Worm (Caenorhabditis elegans) whole organism, young adult: ENCODE data around the gene C07H4.1.

Experiments used
- F10E7.11 ChIP-seq: sonication (generic microtip); optimal IDR thresholded peaks from 2 replicates; lab custom pipeline; 2017; ENCODE audit warnings: mild to moderate bottlenecking, missing genetic modification characterization, moderate library complexity, missing compliant biosample characterization
- F37B4.10 ChIP-seq: fragments of 200-800 bp; sonication (Bioruptor generic); IDR thresholded peaks from 2 replicates; pipeline ENCODE4 v1.3.6; 2022; ENCODE audit warnings: missing genetic modification characterization, missing compliant biosample characterization
- F39B2.1 ChIP-seq: fragments of 200-800 bp; sonication (Bioruptor generic); IDR thresholded peaks from 2 replicates; pipeline ENCODE4 v1.3.6; 2022; ENCODE audit warnings: missing genetic modification reagents, missing genetic modification characterization, missing compliant biosample characterization
- F52B5.7 ChIP-seq: sonication (generic microtip); optimal IDR thresholded peaks from 2 replicates; lab custom pipeline; 2016; ENCODE audit warnings: mild to moderate bottlenecking, missing genetic modification characterization, missing compliant biosample characterization
- F57A8.1 ChIP-seq: fragments of 200-800 bp; sonication (Bioruptor generic); optimal IDR thresholded peaks from 2 replicates; lab custom pipeline; 2018; ENCODE audit warnings: mild to moderate bottlenecking, missing genetic modification characterization, moderate library complexity, missing compliant biosample characterization
- K12H6.12 ChIP-seq: fragments of 200-800 bp; sonication (Bioruptor generic); optimal IDR thresholded peaks from 2 replicates; lab custom pipeline; 2018; ENCODE audit warnings: mild to moderate bottlenecking, missing genetic modification characterization, missing compliant biosample characterization
- Y53G8AR.9 ChIP-seq: fragments of 200-800 bp; sonication (Bioruptor generic); conservative IDR thresholded peaks from 2 replicates; pipeline ENCODE4 v1.3.6; 2022; ENCODE audit warnings: missing genetic modification reagents, missing genetic modification characterization, missing compliant biosample characterization
- ZK185.1 ChIP-seq: sonication (generic microtip); optimal IDR thresholded peaks from 2 replicates; lab custom pipeline; 2016; ENCODE audit warnings: mild to moderate bottlenecking, missing genetic modification characterization, missing compliant biosample characterization; ENCODE audit not compliant: poor library complexity, severe bottlenecking
- aptf-2 ChIP-seq: fragments of 200-800 bp; sonication (Bioruptor generic); conservative IDR thresholded peaks from 2 replicates; pipeline ENCODE4 v1.3.6; 2022; ENCODE audit warnings: missing genetic modification reagents, missing genetic modification characterization, missing compliant biosample characterization
- aptf-3 ChIP-seq: fragments of 200-800 bp; sonication (Bioruptor generic); IDR thresholded peaks from 2 replicates; pipeline ENCODE4 v1.3.6; 2022; ENCODE audit warnings: missing genetic modification characterization, missing compliant biosample characterization
- bed-2 ChIP-seq: fragments of 200-800 bp; sonication (Bioruptor generic); IDR thresholded peaks from 2 replicates; pipeline ENCODE4 v1.3.6; 2022; ENCODE audit warnings: missing genetic modification reagents, missing genetic modification characterization, missing compliant biosample characterization
- cebp-1 ChIP-seq, 2 experiments: fragments of 200-800 bp in 1 of 2; sonication (Bioruptor generic) in 1 of 2; sonication (generic microtip) in 1 of 2; IDR thresholded peaks in 1 of 2; optimal IDR thresholded peaks in 1 of 2; 2 replicates each; pipeline versions ENCODE4 v1.3.6 to Lab custom; 2017 to 2022; ENCODE audit warnings: missing compliant biosample characterization in 2 of 2, missing genetic modification characterization in 2 of 2, mild to moderate bottlenecking in 1 of 2, missing genetic modification reagents in 1 of 2, moderate library complexity in 1 of 2
- ceh-27 ChIP-seq: fragments of 200-800 bp; sonication (Bioruptor generic); optimal IDR thresholded peaks from 2 replicates; lab custom pipeline; 2018; ENCODE audit warnings: mild to moderate bottlenecking, missing genetic modification characterization, moderate library complexity, missing compliant biosample characterization
- dox-1 ChIP-seq: fragments of 200-800 bp; sonication (Bioruptor generic); IDR thresholded peaks from 2 replicates; pipeline ENCODE4 v1.3.6; 2022; ENCODE audit warnings: missing genetic modification reagents, missing genetic modification characterization, missing compliant biosample characterization
- ets-4 ChIP-seq: fragments of 200-800 bp; sonication (Bioruptor generic); optimal IDR thresholded peaks from 2 replicates; lab custom pipeline; 2018; ENCODE audit warnings: mild to moderate bottlenecking, missing genetic modification characterization, missing compliant biosample characterization
- fkh-3 ChIP-seq: sonication (generic microtip); optimal IDR thresholded peaks from 2 replicates; lab custom pipeline; 2016; ENCODE audit warnings: mild to moderate bottlenecking, missing genetic modification characterization, missing compliant biosample characterization
- hmg-1.2 ChIP-seq: fragments of 200-800 bp; sonication (Bioruptor generic); IDR thresholded peaks from 2 replicates; pipeline ENCODE4 v1.3.6; 2022; ENCODE audit warnings: missing genetic modification reagents, missing genetic modification characterization, missing compliant biosample characterization
- hrde-1 ChIP-seq: sonication (generic microtip); optimal IDR thresholded peaks from 2 replicates; lab custom pipeline; 2016; ENCODE audit warnings: missing genetic modification characterization, mild to moderate bottlenecking, missing compliant biosample characterization, moderate library complexity, missing genotype, missing genetic modification reagents, borderline replicate concordance
- lin-26 ChIP-seq: fragments of 200-800 bp; sonication (Bioruptor generic); IDR thresholded peaks from 2 replicates; pipeline ENCODE4 v1.3.6; 2022; ENCODE audit warnings: missing genetic modification reagents, missing genetic modification characterization, missing compliant biosample characterization
- lin-40 ChIP-seq: sonication (generic microtip); optimal IDR thresholded peaks from 2 replicates; lab custom pipeline; 2016; ENCODE audit warnings: missing genetic modification characterization, mild to moderate bottlenecking, missing compliant biosample characterization, missing genotype, missing genetic modification reagents
- lsy-27 ChIP-seq: sonication (generic microtip); optimal IDR thresholded peaks from 2 replicates; lab custom pipeline; 2017; ENCODE audit warnings: missing genetic modification characterization, mild to moderate bottlenecking, missing compliant biosample characterization, antibody characterized with exemption, missing genotype, borderline replicate concordance; ENCODE audit not compliant: insufficient read depth
- madf-3 ChIP-seq: fragments of 200-800 bp; sonication (Bioruptor generic); IDR thresholded peaks from 2 replicates; pipeline ENCODE4 v1.3.6; 2022; ENCODE audit warnings: missing genetic modification reagents, missing genetic modification characterization, missing compliant biosample characterization
- mes-4 ChIP-seq: sonication (generic microtip); optimal IDR thresholded peaks from 2 replicates; lab custom pipeline; 2016; ENCODE audit warnings: missing genotype, missing genetic modification characterization, missing compliant biosample characterization
- nhr-120 ChIP-seq: fragments of 200-800 bp; sonication (Bioruptor generic); IDR thresholded peaks from 2 replicates; pipeline ENCODE4 v1.3.6; 2022; ENCODE audit warnings: missing genetic modification characterization, missing compliant biosample characterization
- nhr-27 ChIP-seq: fragments of 200-800 bp; sonication (Bioruptor generic); optimal IDR thresholded peaks from 2 replicates; lab custom pipeline; 2018; ENCODE audit warnings: mild to moderate bottlenecking, missing genetic modification characterization, moderate library complexity, missing compliant biosample characterization
- nhr-80 ChIP-seq: sonication (generic microtip); optimal IDR thresholded peaks from 2 replicates; lab custom pipeline; 2016; ENCODE audit warnings: missing genetic modification characterization, missing compliant biosample characterization
- nhr-90 ChIP-seq: sonication (generic microtip); optimal IDR thresholded peaks from 2 replicates; lab custom pipeline; 2016; ENCODE audit warnings: missing genotype, mild to moderate bottlenecking, missing genetic modification characterization, missing compliant biosample characterization
- rcor-1 ChIP-seq: fragments of 200-800 bp; sonication (Bioruptor generic); IDR thresholded peaks from 2 replicates; pipeline ENCODE4 v1.3.6; 2022; ENCODE audit warnings: missing genetic modification reagents, missing genetic modification characterization, missing compliant biosample characterization
- repo-1 ChIP-seq: sonication (generic microtip); optimal IDR thresholded peaks from 2 replicates; lab custom pipeline; 2017; ENCODE audit warnings: mild to moderate bottlenecking, missing genetic modification characterization, missing compliant biosample characterization
- sea-2 ChIP-seq: fragments of 200-800 bp; sonication (Bioruptor generic); IDR thresholded peaks from 2 replicates; pipeline ENCODE4 v1.3.6; 2022; ENCODE audit warnings: missing genetic modification characterization, missing compliant biosample characterization
- snpc-1.1 ChIP-seq: sonication (generic microtip); optimal IDR thresholded peaks from 2 replicates; lab custom pipeline; 2017; ENCODE audit warnings: missing genetic modification characterization, mild to moderate bottlenecking, missing compliant biosample characterization, antibody characterized with exemption, moderate library complexity, missing genotype, missing genetic modification reagents; ENCODE audit not compliant: insufficient read depth
- snpc-4 ChIP-seq, 5 experiments: fragments of 150-350 bp in 1 of 5; sonication (generic microtip) in 4 of 5; optimal IDR thresholded peaks; 2 replicates each; lab custom pipeline; 2014 to 2018; ENCODE audit warnings: missing genetic modification characterization in 5 of 5, missing biosample characterization in 3 of 5, antibody characterized with exemption in 2 of 5, mild to moderate bottlenecking in 2 of 5, missing compliant biosample characterization in 2 of 5, missing genotype in 2 of 5, moderate library complexity in 2 of 5, missing genetic modification reagents in 1 of 5
- tbx-9 ChIP-seq: sonication (generic microtip); optimal IDR thresholded peaks from 2 replicates; lab custom pipeline; 2016; ENCODE audit warnings: borderline replicate concordance, missing genetic modification characterization, inconsistent platforms, missing compliant biosample characterization
- unc-62 ChIP-seq: fragments of 150-350 bp; optimal IDR thresholded peaks from 2 replicates; lab custom pipeline; 2014; ENCODE audit warnings: missing biosample characterization, missing genetic modification reagents, missing genetic modification characterization
- xnd-1 ChIP-seq: sonication (generic microtip); optimal IDR thresholded peaks from 2 replicates; lab custom pipeline; 2016; ENCODE audit warnings: missing genotype, missing genetic modification reagents, missing genetic modification characterization, missing compliant biosample characterization
- zim-3 ChIP-seq: sonication (generic microtip); optimal IDR thresholded peaks from 2 replicates; lab custom pipeline; 2017; ENCODE audit warnings: mild to moderate bottlenecking, missing genetic modification characterization, moderate library complexity, missing compliant biosample characterization
- ztf-18 ChIP-seq: sonication (generic microtip); optimal IDR thresholded peaks from 2 replicates; lab custom pipeline; 2016; ENCODE audit warnings: missing genotype, mild to moderate bottlenecking, missing genetic modification characterization, missing compliant biosample characterization
- ztf-25 ChIP-seq: fragments of 200-800 bp; sonication (Bioruptor generic); IDR thresholded peaks from 2 replicates; pipeline ENCODE4 v1.3.6; 2022; ENCODE audit warnings: missing genetic modification reagents, missing genetic modification characterization, missing compliant biosample characterization
- ztf-26 ChIP-seq: sonication (generic microtip); optimal IDR thresholded peaks from 2 replicates; lab custom pipeline; 2017; ENCODE audit warnings: missing genetic modification characterization, missing compliant biosample characterization
- ztf-28 ChIP-seq: fragments of 200-800 bp; sonication (Bioruptor generic); IDR thresholded peaks from 2 replicates; pipeline ENCODE4 v1.3.6; 2022; ENCODE audit warnings: missing genetic modification reagents, missing genetic modification characterization, missing compliant biosample characterization
- ztf-3 ChIP-seq: fragments of 200-800 bp; sonication (Bioruptor generic); optimal IDR thresholded peaks from 2 replicates; lab custom pipeline; 2018; ENCODE audit warnings: mild to moderate bottlenecking, missing genetic modification characterization, missing compliant biosample characterization

The C07H4.1 gene

ce11 chrII:9061557-9062183 lies 31.8 kb downstream of the C07H4.1 start (continued):
- TF ChIP-seq ceh-27, result peak; percentile 64
- TF ChIP-seq snpc-4 (GFP tag; optimal IDR thresholded peaks at IDR 0.05; lab: Kevin White, UChicago), result no peak
- peak; percentile 5 to 55 (median 36) for TF ChIP-seq snpc-4 (tag; optimal IDR thresholded peaks at IDR 0.05; lab: Kevin White, UChicago)
- 0 out of 2 replicates have a peak, but pooled peaks have one; percentile 28 for TF ChIP-seq cebp-1 (GFP tag; IDR thresholded peaks at IDR 0.05; lab: Robert Waterston, UW)
- peak; percentile 78 for TF ChIP-seq cebp-1 (tag; optimal IDR thresholded peaks at IDR 0.05; lab: Kevin White, UChicago)
- no peak for TF ChIP-seq unc-62 (GFP tag; lab: Kevin White, UChicago)
- TF ChIP-seq xnd-1 (tag; lab: Kevin White, UChicago), result no peak
- TF ChIP-seq nhr-80 (tag; lab: Kevin White, UChicago), result peak; percentile 74
- TF ChIP-seq rcor-1 (GFP tag; lab: Robert Waterston, UW), result peak; percentile 31; the same call in 1 of the 2 replicates
- TF ChIP-seq K12H6.12 (tag; lab: Kevin White, UChicago), result peak; percentile 75
- 0 out of 2 replicates have a peak, but pooled peaks have one; percentile 57 for TF ChIP-seq F37B4.10 (GFP tag; lab: Robert Waterston, UW)
- no peak for TF ChIP-seq snpc-1.1 (tag; lab: Kevin White, UChicago)
- no peak for TF ChIP-seq lsy-27 (tag; lab: Kevin White, UChicago)
- peak; percentile 71; the same call in 1 of the 2 replicates for TF ChIP-seq lin-26
- TF ChIP-seq nhr-90 (tag; lab: Kevin White, UChicago), result peak; percentile 56
- peak; percentile 50 for TF ChIP-seq dox-1 (GFP tag; lab: Robert Waterston, UW)
- no peak for TF ChIP-seq ztf-28 (GFP tag; lab: Robert Waterston, UW)

ce11 chrII:9061099-9061498 lies 32.4 kb downstream of the C07H4.1 start, which contains the start of gene T24B8.3:
Gene T24B8.3, minus strand, starts transcription at chrII:9061137.
- TF ChIP-seq ets-4 (GFP tag; lab: Kevin White, UChicago) (no peak), aptf-2 (GFP tag; lab: Robert Waterston, UW) (no peak), F10E7.11 (tag; lab: Kevin White, UChicago) (no peak), F37B4.10 (GFP tag; lab: Robert Waterston, UW) (no peak), ztf-25 (GFP tag; lab: Robert Waterston, UW) (no peak), ztf-18 (tag; lab: Kevin White, UChicago) (no peak)
- TF ChIP-seq, all 124 proteins: peak for 0

ce11 chrII:9060332-9060840 lies 33.1 kb downstream of the C07H4.1 start:
- TF ChIP-seq rcor-1 (GFP tag; lab: Robert Waterston, UW) (peak; percentile 95), mes-4 (tag; lab: Kevin White, UChicago) (no peak), F39B2.1 (GFP tag; lab: Robert Waterston, UW) (no peak), tbx-9 (tag; lab: Kevin White, UChicago) (no peak), ceh-27 (peak; percentile 92), madf-3 (GFP tag; lab: Robert Waterston, UW) (peak; percentile 84), F57A8.1 (GFP tag; lab: Kevin White, UChicago) (peak; percentile 14), bed-2 (GFP tag; lab: Robert Waterston, UW) (no peak), F37B4.10 (GFP tag; lab: Robert Waterston, UW) (no peak), lin-40 (tag; lab: Kevin White, UChicago) (peak; percentile 83), hmg-1.2 (GFP tag; lab: Robert Waterston, UW) (peak; percentile 72), ztf-3 (GFP tag; lab: Kevin White, UChicago) (no peak), fkh-3 (tag; lab: Kevin White, UChicago) (no peak), repo-1 (tag; lab: Kevin White, UChicago) (peak; percentile 19), ZK185.1 (tag; lab: Kevin White, UChicago) (peak; percentile 61), zim-3 (no peak), F10E7.11 (tag; lab: Kevin White, UChicago) (peak; percentile 27), sea-2 (GFP tag; lab: Robert Waterston, UW) (0 out of 2 replicates have a peak, but pooled peaks have one; percentile 53), ets-4 (GFP tag; lab: Kevin White, UChicago) (no peak), ztf-26 (tag; lab: Kevin White, UChicago) (peak; percentile 81), Y53G8AR.9 (GFP tag; lab: Robert Waterston, UW) (no peak), F52B5.7 (tag; lab: Kevin White, UChicago) (no peak), nhr-27 (tag; lab: Kevin White, UChicago) (no peak), hrde-1 (no peak), nhr-120 (GFP tag; lab: Robert Waterston, UW) (no peak), aptf-3 (no peak)
